Fruit fly (Drosophila melanogaster): ENCODE measurements around the gene CG45072.

CG45072 gene

DNA sequence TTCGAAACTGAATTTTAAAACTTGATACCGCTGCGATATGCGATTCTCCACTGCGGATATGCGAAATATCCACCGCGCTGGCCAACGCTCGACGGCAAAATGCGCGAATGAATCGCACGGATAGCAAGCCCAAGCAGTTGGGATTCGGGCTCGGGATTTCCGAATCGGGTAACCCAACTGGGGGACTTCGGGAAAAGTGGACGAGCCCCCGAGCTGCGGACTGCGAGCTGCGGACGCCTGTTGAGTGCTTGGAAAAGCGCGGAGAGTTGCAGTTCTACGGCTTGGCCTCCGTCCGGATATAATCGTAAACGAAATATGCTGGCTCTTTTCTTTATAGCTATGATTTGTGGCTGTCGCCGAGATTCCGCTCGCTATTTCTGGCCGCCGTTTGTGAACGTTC, 26.4 kb upstream of the CG45072 start, which contains the start of gene AdoR:
TSS of gene AdoR (minus strand) at position 101 of the 400 bp plus-strand sequence.
- TF ChIP-seq acj6 (GFP tag; optimal IDR thresholded peaks at IDR 0.05) (no peak), CG8119 (GFP tag; IDR thresholded peaks at IDR 0.05) (no peak), CG8319 (GFP tag; optimal IDR thresholded peaks at IDR 0.05) (no peak), Hr38 (GFP tag; optimal IDR thresholded peaks at IDR 0.05) (no peak), Eip75B (GFP tag; optimal IDR thresholded peaks at IDR 0.05) (no peak)

DNA sequence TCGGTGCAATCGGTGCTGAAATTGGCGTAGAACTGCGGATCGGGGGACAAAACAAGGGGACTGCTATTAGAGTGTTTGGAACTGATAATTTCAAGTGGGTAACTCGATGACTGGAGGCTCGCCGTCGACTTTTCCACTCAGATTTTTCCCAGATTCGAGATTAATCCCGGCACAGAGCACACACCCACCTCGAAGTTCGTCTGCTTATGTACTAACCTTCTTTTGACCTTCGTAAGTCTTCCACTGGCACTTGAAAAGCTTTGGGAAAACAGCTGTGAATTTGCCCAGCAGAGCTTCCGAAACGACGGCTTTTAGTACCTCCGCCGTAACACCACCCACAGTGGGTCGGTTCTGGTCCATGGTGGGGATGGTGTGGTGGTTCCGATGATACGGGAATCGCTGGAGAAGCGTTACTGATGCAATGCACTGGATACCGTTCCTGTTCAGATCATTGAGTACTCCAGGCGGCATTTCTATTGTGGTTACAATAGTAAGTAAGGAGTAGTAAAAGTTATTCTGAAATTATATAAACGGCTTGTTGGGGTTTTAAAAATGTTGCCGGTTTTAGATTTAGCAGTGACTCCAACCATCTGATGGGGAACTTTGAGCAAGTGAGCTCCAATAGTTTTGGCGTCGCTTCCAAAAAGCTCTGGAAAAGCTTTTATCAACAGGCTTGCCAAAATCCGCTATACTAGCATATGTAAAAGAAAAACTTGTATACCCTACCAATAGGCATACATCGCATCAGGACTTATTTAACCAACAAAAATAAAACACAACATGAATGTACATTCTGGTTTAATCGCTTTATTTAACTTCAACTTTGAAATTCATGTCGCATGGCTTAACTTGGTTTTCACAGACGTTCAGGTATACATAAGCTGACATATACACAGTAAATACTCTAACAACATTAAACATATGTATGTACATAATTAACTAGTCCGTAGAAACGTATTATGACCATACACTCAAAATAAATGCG, 11.3 kb upstream of the CG45072 start, which contains the start of gene Tpi:
TSS of gene Tpi (minus strand) at position 537 of the 985 bp plus-strand sequence.
- TF ChIP-seq spab (GFP tag; optimal IDR thresholded peaks at IDR 0.05) (no peak), CG1621 (tag; optimal IDR thresholded peaks at IDR 0.05) (peak; percentile 72), dac (GFP tag; optimal IDR thresholded peaks at IDR 0.05) (no peak), fd59A (GFP tag; optimal IDR thresholded peaks at IDR 0.05) (no peak), fd85E (GFP tag; optimal IDR thresholded peaks at IDR 0.05) (no peak), Sox102F (GFP tag; optimal IDR thresholded peaks at IDR 0.05) (peak; percentile 80), net (GFP tag; optimal IDR thresholded peaks at IDR 0.05) (peak; percentile 70), CG6792 (GFP tag; optimal IDR thresholded peaks at IDR 0.05) (peak; percentile 50), CG10631 (GFP tag; optimal IDR thresholded peaks at IDR 0.05) (peak; percentile 62), cyc (GFP tag; optimal IDR thresholded peaks at IDR 0.05) (no peak), CG11762 (GFP tag; optimal IDR thresholded peaks at IDR 0.05; ENCODE audit: insufficient read depth) (no peak), lz (GFP tag; optimal IDR thresholded peaks at IDR 0.05) (peak; percentile 65), Ets21C (GFP tag; optimal IDR thresholded peaks at IDR 0.05) (peak; percentile 54), CG31627 (GFP tag; optimal IDR thresholded peaks at IDR 0.05) (peak; percentile 59), Eip75B (GFP tag; optimal IDR thresholded peaks at IDR 0.05) (peak; percentile 27), dsx (GFP tag; optimal IDR thresholded peaks at IDR 0.05; ENCODE audit: poor library complexity, severe bottlenecking) (no peak), esn (GFP tag; optimal IDR thresholded peaks at IDR 0.05) (peak; percentile 70), Smox (GFP tag; optimal IDR thresholded peaks at IDR 0.05) (peak; percentile 66), CG11294 (GFP tag; IDR thresholded peaks at IDR 0.05) (no peak), Hr4 (GFP tag; optimal IDR thresholded peaks at IDR 0.05) (peak; percentile 86), CG3032 (tag; optimal IDR thresholded peaks at IDR 0.05) (no peak), CG34406 (GFP tag; optimal IDR thresholded peaks at IDR 0.05) (peak; percentile 55), Met (GFP tag; optimal IDR thresholded peaks at IDR 0.05) (peak; percentile 47), achi (GFP tag; optimal IDR thresholded peaks at IDR 0.05) (no peak), CG6808 (GFP tag; optimal IDR thresholded peaks at IDR 0.05) (no peak), CG3919 (GFP tag; optimal IDR thresholded peaks at IDR 0.05) (no peak), Blimp-1 (GFP tag; optimal IDR thresholded peaks at IDR 0.05) (no peak), CG16779 (tag; optimal IDR thresholded peaks at IDR 0.05) (peak; percentile 1), CG7368 (GFP tag; optimal IDR thresholded peaks at IDR 0.05) (peak; percentile 16), Sox14 (GFP tag; optimal IDR thresholded peaks at IDR 0.05) (peak; percentile 69), Eip93F (GFP tag; optimal IDR thresholded peaks at IDR 0.05) (no peak), CG32006 (GFP tag; optimal IDR thresholded peaks at IDR 0.05) (peak; percentile 73), CG10669 (GFP tag; optimal IDR thresholded peaks at IDR 0.05) (no peak), topi (GFP tag; optimal IDR thresholded peaks at IDR 0.05) (peak; percentile 43), acj6 (GFP tag; optimal IDR thresholded peaks at IDR 0.05) (peak; percentile 69), Eip78C (GFP tag) (peak; percentile 38), CG9139 (GFP tag; optimal IDR thresholded peaks at IDR 0.05) (no peak), CG6854 (GFP tag; optimal IDR thresholded peaks at IDR 0.05) (no peak), CG6276 (GFP tag; optimal IDR thresholded peaks at IDR 0.05) (no peak), eg (GFP tag; IDR thresholded peaks at IDR 0.05) (peak; percentile 72), vri (GFP tag; optimal IDR thresholded peaks at IDR 0.05) (peak; percentile 53), CG11902 (GFP tag; optimal IDR thresholded peaks at IDR 0.05) (no peak), Ets96B (tag; optimal IDR thresholded peaks at IDR 0.05) (no peak), CG8632 (GFP tag; optimal IDR thresholded peaks at IDR 0.05) (peak; percentile 34), Lpt (GFP tag; optimal IDR thresholded peaks at IDR 0.05) (no peak)

All from whole organism, prepupa.